Worm (Caenorhabditis elegans): ENCODE data around the gene zig-11.

ce11 chrV:1908542-1908941 lies 15.8 kb upstream of the zig-11 start, which contains the start of gene srp-3:
- TF ChIP-seq lin-13 (tag; optimal IDR thresholded peaks at IDR 0.05) = no peak
- no peak for TF ChIP-seq snpc-4 (tag; optimal IDR thresholded peaks at IDR 0.05)

Data from whole organism, mixed stage, embryonic.